Worm (Caenorhabditis elegans) whole organism, L1 larva: Measurements from ENCODE around the gene arrd-9.

ENCODE experiments used
- Y116A8C.19 ChIP-seq: sonication (generic microtip); optimal IDR thresholded peaks from 2 replicates; lab custom pipeline; 2016; ENCODE audit warnings: missing compliant biosample characterization, missing genetic modification characterization, borderline replicate concordance
- aha-1 ChIP-seq: fragments of 150-350 bp; optimal IDR thresholded peaks from 2 replicates; lab custom pipeline; 2014; ENCODE audit warnings: missing biosample characterization, missing genetic modification characterization
- alr-1 ChIP-seq: fragments of 200-800 bp; sonication (Bioruptor generic); optimal IDR thresholded peaks from 2 replicates; lab custom pipeline; 2018; ENCODE audit warnings: borderline replicate concordance, mild to moderate bottlenecking, missing genetic modification characterization, missing compliant biosample characterization
- aly-2 ChIP-seq: fragments of 150-350 bp; optimal IDR thresholded peaks from 2 replicates; lab custom pipeline; 2014; ENCODE audit warnings: missing biosample characterization, missing genetic modification characterization
- ama-1 ChIP-seq: fragments of 150-350 bp; optimal IDR thresholded peaks from 2 replicates; lab custom pipeline; 2014
- blmp-1 ChIP-seq: fragments of 150-350 bp; optimal IDR thresholded peaks from 2 replicates; lab custom pipeline; 2014; ENCODE audit warnings: missing biosample characterization, missing genetic modification characterization
- ceh-8 ChIP-seq: fragments of 200-800 bp; sonication (Bioruptor generic); optimal IDR thresholded peaks from 2 replicates; lab custom pipeline; 2018; ENCODE audit warnings: mild to moderate bottlenecking, missing genetic modification characterization, moderate library complexity, missing compliant biosample characterization
- ceh-82 ChIP-seq, 3 experiments: fragments of 150-350 bp in 1 of 3; sonication (generic microtip) in 2 of 3; optimal IDR thresholded peaks; 2 replicates each; lab custom pipeline; 2014 to 2017; ENCODE audit warnings: missing biosample characterization in 3 of 3, missing genetic modification characterization in 3 of 3
- ces-1 ChIP-seq: fragments of 150-350 bp; optimal IDR thresholded peaks from 2 replicates; lab custom pipeline; 2014; ENCODE audit warnings: missing biosample characterization, missing genetic modification reagents, missing genetic modification characterization
- efl-3 ChIP-seq: fragments of 200-800 bp; sonication (Bioruptor generic); optimal IDR thresholded peaks from 2 replicates; lab custom pipeline; 2018; ENCODE audit warnings: mild to moderate bottlenecking, missing genetic modification characterization, missing compliant biosample characterization
- egl-13 ChIP-seq: sonication (generic microtip); optimal IDR thresholded peaks from 2 replicates; lab custom pipeline; 2016; ENCODE audit warnings: missing genotype, missing genetic modification reagents, missing genetic modification characterization, missing compliant biosample characterization
- elt-2 ChIP-seq: sonication (generic microtip); optimal IDR thresholded peaks from 2 replicates; lab custom pipeline; 2016; ENCODE audit warnings: missing genetic modification characterization, mild to moderate bottlenecking, inconsistent platforms, missing compliant biosample characterization, missing genetic modification reagents
- elt-3 ChIP-seq, 6 experiments: fragments of 150-350 bp in 1 of 6; sonication (generic microtip); optimal IDR thresholded peaks; 2 replicates each; lab custom pipeline; 2017 to 2018; ENCODE audit warnings: missing biosample characterization in 6 of 6, missing genetic modification characterization in 6 of 6, inconsistent platforms in 1 of 6
- ets-5 ChIP-seq: fragments of 200-800 bp; sonication (Bioruptor generic); IDR thresholded peaks from 2 replicates; pipeline ENCODE4 v1.3.6; 2022; ENCODE audit warnings: missing genetic modification characterization, missing compliant biosample characterization
- fkh-10 ChIP-seq: sonication (generic microtip); optimal IDR thresholded peaks from 2 replicates; lab custom pipeline; 2017; ENCODE audit warnings: missing biosample characterization, missing genetic modification reagents, missing genetic modification characterization
- fos-1 ChIP-seq: fragments of 150-350 bp; optimal IDR thresholded peaks from 2 replicates; lab custom pipeline; 2014; ENCODE audit warnings: missing biosample characterization, missing genetic modification characterization
- grh-1 ChIP-seq: fragments of 200-800 bp; sonication (Bioruptor generic); IDR thresholded peaks from 2 replicates; pipeline ENCODE4 v1.3.6; 2022; ENCODE audit warnings: missing genetic modification reagents, missing genetic modification characterization, missing compliant biosample characterization
- hpl-2 ChIP-seq: fragments of 150-350 bp; optimal IDR thresholded peaks from 2 replicates; lab custom pipeline; 2014; ENCODE audit warnings: missing biosample characterization, missing genetic modification reagents, missing genetic modification characterization
- isw-1 ChIP-seq: fragments of 200-800 bp; sonication (Bioruptor generic); IDR thresholded peaks from 2 replicates; pipeline ENCODE4 v1.3.6; 2022; ENCODE audit warnings: missing genetic modification characterization, missing compliant biosample characterization
- lin-13 ChIP-seq: fragments of 150-350 bp; optimal IDR thresholded peaks from 2 replicates; lab custom pipeline; 2014; ENCODE audit warnings: missing biosample characterization, missing genetic modification reagents, missing genetic modification characterization
- lin-39 ChIP-seq: fragments of 150-350 bp; optimal IDR thresholded peaks from 2 replicates; lab custom pipeline; 2014; ENCODE audit warnings: missing biosample characterization, missing genetic modification reagents, missing genetic modification characterization
- lsy-2 ChIP-seq, 2 experiments: fragments of 150-350 bp; optimal IDR thresholded peaks; 2 replicates each; lab custom pipeline; 2014; ENCODE audit warnings: missing biosample characterization in 2 of 2, missing genetic modification characterization in 2 of 2
- mab-9 ChIP-seq: fragments of 200-800 bp; sonication (Bioruptor generic); IDR thresholded peaks from 2 replicates; pipeline ENCODE4 v1.3.6; 2022; ENCODE audit warnings: missing genetic modification reagents, missing genetic modification characterization, missing compliant biosample characterization
- mdl-1 ChIP-seq, 2 experiments: fragments of 150-350 bp; optimal IDR thresholded peaks; 2 replicates each; lab custom pipeline; 2014 to 2017; ENCODE audit warnings: missing biosample characterization in 2 of 2, missing genetic modification characterization in 2 of 2, inconsistent platforms in 1 of 2
- mef-2 ChIP-seq: fragments of 150-350 bp; optimal IDR thresholded peaks from 2 replicates; lab custom pipeline; 2014; ENCODE audit warnings: missing biosample characterization, missing genetic modification characterization
- nhr-11 ChIP-seq: fragments of 150-350 bp; optimal IDR thresholded peaks from 2 replicates; lab custom pipeline; 2014; ENCODE audit warnings: missing biosample characterization, missing genetic modification characterization
- nhr-19 ChIP-seq: fragments of 200-800 bp; sonication (Bioruptor generic); conservative IDR thresholded peaks from 2 replicates; pipeline ENCODE4 v1.3.6; 2022; ENCODE audit warnings: missing genetic modification characterization, missing compliant biosample characterization
- nhr-20 ChIP-seq: sonication (generic microtip); optimal IDR thresholded peaks from 2 replicates; lab custom pipeline; 2016; ENCODE audit warnings: mild to moderate bottlenecking, missing genetic modification characterization, missing compliant biosample characterization
- nhr-28 ChIP-seq: fragments of 150-350 bp; optimal IDR thresholded peaks from 2 replicates; lab custom pipeline; 2014; ENCODE audit warnings: missing biosample characterization, missing genetic modification characterization
- nhr-71 ChIP-seq: sonication (generic microtip); optimal IDR thresholded peaks from 2 replicates; lab custom pipeline; 2016; ENCODE audit warnings: mild to moderate bottlenecking, missing genetic modification characterization, moderate library complexity, missing compliant biosample characterization
- nhr-77 ChIP-seq: fragments of 150-350 bp; optimal IDR thresholded peaks from 2 replicates; lab custom pipeline; 2014; ENCODE audit warnings: missing biosample characterization, missing genetic modification characterization
- nhr-85 ChIP-seq: sonication (generic microtip); peaks from one replicate; lab custom pipeline; 2016; ENCODE audit warnings: missing genetic modification characterization, inconsistent platforms, missing compliant biosample characterization
- pax-3 ChIP-seq: fragments of 200-800 bp; sonication (Bioruptor generic); optimal IDR thresholded peaks from 2 replicates; lab custom pipeline; 2018; ENCODE audit warnings: mild to moderate bottlenecking, missing genetic modification characterization, moderate library complexity, missing compliant biosample characterization
- sox-4 ChIP-seq: sonication (generic microtip); optimal IDR thresholded peaks from 2 replicates; lab custom pipeline; 2016; ENCODE audit warnings: missing genetic modification characterization, missing compliant biosample characterization
- sptf-1 ChIP-seq: fragments of 150-350 bp; optimal IDR thresholded peaks from 2 replicates; lab custom pipeline; 2014; ENCODE audit warnings: missing biosample characterization, missing genetic modification characterization
- sup-37 ChIP-seq: fragments of 200-800 bp; sonication (Bioruptor generic); optimal IDR thresholded peaks from 2 replicates; lab custom pipeline; 2018; ENCODE audit warnings: mild to moderate bottlenecking, missing genetic modification characterization, missing compliant biosample characterization
- swsn-7 ChIP-seq: sonication (generic microtip); optimal IDR thresholded peaks from 2 replicates; lab custom pipeline; 2016; ENCODE audit warnings: missing genetic modification characterization, missing compliant biosample characterization
- tbx-2 ChIP-seq: sonication (generic microtip); optimal IDR thresholded peaks from 2 replicates; lab custom pipeline; 2016; ENCODE audit warnings: missing genetic modification characterization, missing compliant biosample characterization
- unc-130 ChIP-seq: fragments of 150-350 bp; optimal IDR thresholded peaks from 2 replicates; lab custom pipeline; 2017; ENCODE audit warnings: missing biosample characterization, missing genetic modification characterization, inconsistent platforms
- unc-62 ChIP-seq: fragments of 150-350 bp; optimal IDR thresholded peaks from 2 replicates; lab custom pipeline; 2014; ENCODE audit warnings: missing biosample characterization, missing genetic modification reagents, missing genetic modification characterization
- unc-86 ChIP-seq: sonication (generic microtip); optimal IDR thresholded peaks from 2 replicates; lab custom pipeline; 2016; ENCODE audit warnings: missing genetic modification characterization, missing compliant biosample characterization
- vab-15 ChIP-seq: sonication (generic microtip); optimal IDR thresholded peaks from 2 replicates; lab custom pipeline; 2017; ENCODE audit warnings: missing genotype, mild to moderate bottlenecking, missing genetic modification characterization, missing compliant biosample characterization
- xbp-1 ChIP-seq: sonication (generic microtip); optimal IDR thresholded peaks from 2 replicates; lab custom pipeline; 2016; ENCODE audit warnings: missing genetic modification characterization, missing compliant biosample characterization
- zip-4 ChIP-seq: fragments of 200-800 bp; sonication (Bioruptor generic); optimal IDR thresholded peaks from 2 replicates; lab custom pipeline; 2018; ENCODE audit warnings: mild to moderate bottlenecking, missing genetic modification characterization, moderate library complexity, missing compliant biosample characterization
- ztf-11 ChIP-seq, 2 experiments: sonication (generic microtip); optimal IDR thresholded peaks; 2 replicates each; lab custom pipeline; 2016 to 2017; ENCODE audit warnings: missing genetic modification characterization in 2 of 2, missing biosample characterization in 1 of 2, missing compliant biosample characterization in 1 of 2

arrd-9 gene

ce11 chrII:12480811-12481210, at the start of gene arrd-9:
TSS of gene arrd-9 (minus strand) at chrII:12480911.
- TF ChIP-seq nhr-19 (GFP tag; lab: Robert Waterston, UW) (no peak), sup-37 (GFP tag; lab: Kevin White, UChicago) (no peak), ceh-82 (tag; optimal IDR thresholded peaks at IDR 0.05; lab: Kevin White, UChicago) (no peak), Y116A8C.19 (no peak), ets-5 (no peak), blmp-1 (tag; lab: Kevin White, UChicago) (no peak), mef-2 (no peak), fkh-10 (GFP tag; lab: Kevin White, UChicago) (no peak), nhr-20 (tag; lab: Kevin White, UChicago) (no peak), vab-15 (tag; lab: Kevin White, UChicago) (no peak), swsn-7 (tag; lab: Kevin White, UChicago) (no peak), lin-39 (tag; lab: Kevin White, UChicago) (no peak)

ce11 chrII:12527947-12528346, 47.2 kb upstream of the arrd-9 start, which contains the start of gene srx-119:
TSS of gene srx-119 (plus strand) at chrII:12528247.
- TF ChIP-seq xbp-1 (tag; lab: Kevin White, UChicago) = no peak
- no peak for TF ChIP-seq alr-1 (tag; lab: Kevin White, UChicago)
- no peak for TF ChIP-seq lin-13 (GFP tag; lab: Kevin White, UChicago)
- TF ChIP-seq nhr-85 = no peak
- TF ChIP-seq nhr-11 (tag; lab: Kevin White, UChicago) = no peak
- TF ChIP-seq mab-9 (GFP tag; lab: Robert Waterston, UW) = no peak
- no peak for TF ChIP-seq blmp-1 (tag; lab: Kevin White, UChicago)
- TF ChIP-seq pax-3 = no peak
- no peak for TF ChIP-seq lin-39 (tag; lab: Kevin White, UChicago)
- TF ChIP-seq unc-86 (tag; lab: Kevin White, UChicago) = no peak
- TF ChIP-seq ces-1 = no peak
- no peak for TF ChIP-seq sox-4 (tag; lab: Kevin White, UChicago)
- no peak for TF ChIP-seq ceh-8 (GFP tag; lab: Kevin White, UChicago)

ce11 chrII:12525526-12525925, 44.8 kb upstream of the arrd-9 start, which contains the start of gene srx-118:
TSS of gene srx-118 (plus strand) at chrII:12525826.
- TF ChIP-seq sptf-1 (tag; lab: Kevin White, UChicago) (no peak), aly-2 (tag; lab: Kevin White, UChicago) (no peak), ama-1 (no peak), ceh-82 (tag; optimal IDR thresholded peaks at IDR 0.05; lab: Kevin White, UChicago) (no peak), hpl-2 (no peak), isw-1 (GFP tag; lab: Robert Waterston, UW) (no peak), blmp-1 (tag; lab: Kevin White, UChicago) (no peak), tbx-2 (tag; lab: Kevin White, UChicago) (no peak), nhr-11 (tag; lab: Kevin White, UChicago) (no peak), ceh-8 (GFP tag; lab: Kevin White, UChicago) (no peak), nhr-77 (tag; lab: Kevin White, UChicago) (no peak), aha-1 (tag; lab: Kevin White, UChicago) (no peak), lin-39 (tag; lab: Kevin White, UChicago) (no peak), unc-62 (no peak)

DNA sequence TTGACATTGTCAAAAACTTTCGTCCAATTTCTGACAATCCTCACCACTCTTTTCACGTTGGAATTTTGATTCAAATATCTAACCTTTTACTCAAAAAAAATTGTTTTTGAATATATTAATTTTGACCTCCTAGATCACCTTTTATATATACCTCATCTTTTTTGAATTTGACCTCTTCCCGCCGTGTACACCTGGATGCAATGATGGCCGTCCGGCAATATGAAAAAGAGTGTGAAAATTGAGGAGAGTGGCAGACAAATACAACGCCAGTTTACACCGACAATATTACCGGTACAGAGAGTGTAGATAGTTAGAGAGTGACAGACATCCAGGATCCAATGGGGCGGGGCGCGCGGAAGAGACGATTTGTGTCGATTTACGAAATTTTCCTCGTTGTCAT, 38.9 kb upstream of the arrd-9 start, which contains the start of gene ceh-99:
Gene ceh-99 (plus strand): TSS at position 366 of the 400 bp plus-strand sequence.
- TF ChIP-seq elt-2 (tag; lab: Kevin White, UChicago) (no peak), ceh-82 (tag; optimal IDR thresholded peaks at IDR 0.05; lab: Kevin White, UChicago) (no peak), swsn-7 (tag; lab: Kevin White, UChicago) (no peak), efl-3 (no peak)

DNA sequence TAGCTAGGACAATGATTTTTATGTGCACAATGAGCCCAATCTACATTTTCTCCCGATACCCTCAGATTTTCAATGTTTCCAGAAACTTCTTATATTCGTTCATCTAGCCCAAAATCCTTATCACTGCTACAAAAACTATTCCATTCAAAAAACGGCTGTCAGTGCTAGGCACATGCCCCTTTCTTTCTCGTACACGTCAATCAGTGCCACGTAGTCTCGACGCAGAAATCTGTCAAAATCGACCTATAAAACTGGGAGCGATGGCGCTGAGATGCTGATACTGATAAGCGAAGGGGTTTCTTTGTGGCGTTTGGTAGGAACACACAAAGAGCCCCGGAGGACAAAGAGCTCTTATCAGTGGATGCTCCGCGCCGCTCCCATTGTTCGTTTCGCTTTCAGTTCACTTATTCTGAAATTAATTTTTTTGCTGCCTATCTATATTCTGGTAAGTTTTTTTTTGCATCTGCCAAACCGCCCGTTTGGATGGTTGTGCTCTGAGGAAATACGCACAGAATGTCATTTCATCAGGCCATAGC, 38.2 kb upstream of the arrd-9 start, which contains the start of gene srh-70:
Gene srh-70 (minus strand): TSS at position 51 of the 536 bp plus-strand sequence.
- TF ChIP-seq ceh-8 (GFP tag; lab: Kevin White, UChicago) (no peak), lsy-2 (tag; optimal IDR thresholded peaks at IDR 0.05; lab: Kevin White, UChicago) (no peak), nhr-71 (no peak), unc-130 (no peak), mab-9 (GFP tag; lab: Robert Waterston, UW) (no peak), tbx-2 (tag; lab: Kevin White, UChicago) (no peak), mef-2 (no peak), nhr-28 (tag; lab: Kevin White, UChicago) (no peak), elt-3 (tag; optimal IDR thresholded peaks at IDR 0.05; lab: Kevin White, UChicago) (no peak), grh-1 (GFP tag; lab: Robert Waterston, UW) (no peak), fos-1 (tag; lab: Kevin White, UChicago) (no peak), ztf-11 (tag; optimal IDR thresholded peaks at IDR 0.05; lab: Kevin White, UChicago) (no peak), mdl-1 (tag; optimal IDR thresholded peaks at IDR 0.05; lab: Kevin White, UChicago) (no peak), egl-13 (tag; lab: Kevin White, UChicago) (no peak), zip-4 (GFP tag; lab: Kevin White, UChicago) (no peak)
